Fruit fly (Drosophila melanogaster) whole organism, pupa: ENCODE data around the gene Ada2b.

Experiments
- CG10348 ChIP-seq: fragments of 200-800 bp; sonication (Bioruptor generic); IDR thresholded peaks from 2 replicates; pipeline ENCODE4 v1.3.6; 2022; ENCODE audit warnings: missing biosample characterization, missing genetic modification characterization
- CG12605 ChIP-seq: fragments of 200-800 bp; sonication (Bioruptor generic); IDR thresholded peaks from 2 replicates; pipeline ENCODE4 v1.3.6; 2022; ENCODE audit warnings: missing biosample characterization, missing genetic modification characterization
- CG13204 ChIP-seq: fragments of 200-800 bp; sonication (Bioruptor generic); optimal IDR thresholded peaks from 2 replicates; lab custom pipeline; 2018; ENCODE audit warnings: missing biosample characterization, mild to moderate bottlenecking, missing genetic modification characterization, moderate library complexity
- CG14655 ChIP-seq: fragments of 200-800 bp; sonication (Bioruptor generic); optimal IDR thresholded peaks from 3 replicates; lab custom pipeline; 2017; ENCODE audit warnings: mild to moderate bottlenecking, missing biosample characterization, missing genetic modification reagents, missing genetic modification characterization
- CG15710 ChIP-seq: fragments of 200-800 bp; sonication (Bioruptor generic); optimal IDR thresholded peaks from 2 replicates; lab custom pipeline; 2018; ENCODE audit warnings: missing biosample characterization, mild to moderate bottlenecking, missing genetic modification characterization, moderate library complexity
- CG32121 ChIP-seq: fragments of 200-800 bp; sonication (Bioruptor generic); IDR thresholded peaks from 2 replicates; pipeline ENCODE4 v1.3.6; 2022; ENCODE audit warnings: missing biosample characterization, missing genetic modification characterization
- CG34367 ChIP-seq: fragments of 200-800 bp; sonication (Bioruptor generic); optimal IDR thresholded peaks from 2 replicates; lab custom pipeline; 2018; ENCODE audit warnings: missing biosample characterization, mild to moderate bottlenecking, missing genetic modification characterization
- CG8301 ChIP-seq: fragments of 200-800 bp; sonication (Bioruptor generic); optimal IDR thresholded peaks from 2 replicates; lab custom pipeline; 2018; ENCODE audit warnings: missing biosample characterization, mild to moderate bottlenecking, missing genetic modification characterization
- D1 ChIP-seq: fragments of 200-800 bp; sonication (Bioruptor generic); optimal IDR thresholded peaks from 2 replicates; lab custom pipeline; 2018; ENCODE audit warnings: missing biosample characterization, mild to moderate bottlenecking, missing genetic modification characterization, moderate library complexity
- EcR ChIP-seq: fragments of 200-800 bp; sonication (Bioruptor generic); optimal IDR thresholded peaks from 3 replicates; lab custom pipeline; 2019; ENCODE audit warnings: missing biosample characterization, missing genetic modification characterization, mild to moderate bottlenecking, moderate library complexity, missing genetic modification reagents
- Ets98B ChIP-seq: fragments of 200-800 bp; sonication (Bioruptor generic); IDR thresholded peaks from 2 replicates; pipeline ENCODE4 v1.3.6; 2022; ENCODE audit warnings: missing biosample characterization, missing genetic modification characterization
- Pif1A ChIP-seq: fragments of 200-800 bp; sonication (Bioruptor generic); optimal IDR thresholded peaks from 3 replicates; lab custom pipeline; 2016; ENCODE audit warnings: missing biosample characterization, missing genetic modification characterization
- Snoo ChIP-seq: fragments of 200-800 bp; sonication (Bioruptor generic); optimal IDR thresholded peaks from 3 replicates; lab custom pipeline; 2017; ENCODE audit warnings: missing biosample characterization, mild to moderate bottlenecking, missing genetic modification characterization, inconsistent platforms
- rn ChIP-seq: fragments of 200-800 bp; sonication (Bioruptor generic); IDR thresholded peaks from 2 replicates; pipeline ENCODE4 v1.3.6; 2022; ENCODE audit warnings: missing biosample characterization, missing genetic modification characterization

- TF ChIP-seq CG15710 (tag; lab: Kevin White, UChicago), result no peak
- no peak for TF ChIP-seq EcR
- no peak for TF ChIP-seq rn (GFP tag; lab: Robert Waterston, UW)
- TF ChIP-seq Ets98B (GFP tag; lab: Robert Waterston, UW), result no peak
- no peak for TF ChIP-seq CG8301 (tag; lab: Kevin White, UChicago)
- no peak for TF ChIP-seq CG34367 (tag; lab: Kevin White, UChicago)
- TF ChIP-seq CG32121, result no peak
- TF ChIP-seq CG12605 (GFP tag; lab: Robert Waterston, UW), result no peak
- no peak for TF ChIP-seq Pif1A
- no peak for TF ChIP-seq CG14655 (GFP tag; lab: Kevin White, UChicago)
- no peak for TF ChIP-seq D1 (tag; lab: Kevin White, UChicago)
- no peak for TF ChIP-seq Snoo (tag; lab: Kevin White, UChicago)
- no peak for TF ChIP-seq CG10348
- TF ChIP-seq CG13204, result no peak
Observed at dm6 chr3R:8198320-8198719, 42.0 kb downstream of the Ada2b start.
